Fruit fly (Drosophila melanogaster) whole organism, wandering third instar larva: ENCODE data around the gene CG4789.

Experiments
- Abd-B ChIP-seq: fragments of >200 bp; optimal IDR thresholded peaks from 2 replicates; lab custom pipeline; 2017; ENCODE audit warnings: missing biosample characterization, missing genetic modification characterization
- CG9705 ChIP-seq: fragments of 200-800 bp; sonication (Bioruptor generic); optimal IDR thresholded peaks from 2 replicates; lab custom pipeline; 2018; ENCODE audit warnings: missing biosample characterization, mild to moderate bottlenecking, missing genetic modification characterization
- CrebA ChIP-seq: fragments of 200-800 bp; sonication (Bioruptor generic); optimal IDR thresholded peaks from 2 replicates; lab custom pipeline; 2016; ENCODE audit warnings: missing biosample characterization, mild to moderate bottlenecking, missing genetic modification characterization, borderline replicate concordance
- Dfd ChIP-seq: fragments of >200 bp; optimal IDR thresholded peaks from 2 replicates; lab custom pipeline; 2017; ENCODE audit warnings: missing biosample characterization, missing genetic modification characterization
- Dif ChIP-seq: fragments of 200-275, 200-300 bp; sonication (Bioruptor generic); optimal IDR thresholded peaks from 2 replicates; lab custom pipeline; 2018; ENCODE audit warnings: missing biosample characterization, missing genetic modification characterization; ENCODE audit not compliant: partially characterized antibody
- GATAd ChIP-seq: sonication (Bioruptor generic); optimal IDR thresholded peaks from 2 replicates; lab custom pipeline; 2016; ENCODE audit warnings: missing biosample characterization, missing genetic modification characterization
- HLH106 ChIP-seq: fragments of 200-800 bp; optimal IDR thresholded peaks from 3 replicates; lab custom pipeline; 2019; ENCODE audit warnings: missing biosample characterization, mild to moderate bottlenecking, missing genetic modification characterization, moderate library complexity
- Hnf4 ChIP-seq: fragments of 200-800 bp; sonication (Bioruptor generic); optimal IDR thresholded peaks from 2 replicates; lab custom pipeline; 2016; ENCODE audit warnings: missing biosample characterization, mild to moderate bottlenecking, missing genetic modification characterization
- Hr78 ChIP-seq: fragments of >200 bp; optimal IDR thresholded peaks from 2 replicates; lab custom pipeline; 2017; ENCODE audit warnings: missing biosample characterization, missing genetic modification characterization
- Hr83 ChIP-seq: fragments of 200-300 bp; sonication (Bioruptor generic); optimal IDR thresholded peaks from 2 replicates; lab custom pipeline; 2016; ENCODE audit warnings: missing biosample characterization, mild to moderate bottlenecking, missing genetic modification characterization, moderate library complexity; ENCODE audit not compliant: poor library complexity, severe bottlenecking
- Jra ChIP-seq: sonication (Bioruptor generic); optimal IDR thresholded peaks from 2 replicates; lab custom pipeline; 2016; ENCODE audit warnings: missing biosample characterization, missing genetic modification characterization
- Mio ChIP-seq: sonication (Bioruptor generic); optimal IDR thresholded peaks from 2 replicates; lab custom pipeline; 2016; ENCODE audit warnings: missing biosample characterization, missing genetic modification characterization
- Myc ChIP-seq: fragments of >200 bp; optimal IDR thresholded peaks from 2 replicates; lab custom pipeline; 2017
- N ChIP-seq: fragments of >200 bp; optimal IDR thresholded peaks from 2 replicates; lab custom pipeline; 2018; ENCODE audit warnings: missing biosample characterization, missing external identifiers, missing genetic modification characterization
- OdsH ChIP-seq: fragments of 200-800 bp; sonication (Bioruptor generic); optimal IDR thresholded peaks from 2 replicates; lab custom pipeline; 2016; ENCODE audit warnings: missing biosample characterization, mild to moderate bottlenecking, missing genetic modification characterization
- Rel ChIP-seq, 2 experiments: fragments of 200-800 bp; sonication (Bioruptor generic) in 1 of 2; optimal IDR thresholded peaks; 2 replicates in 1 of 2; 3 replicates in 1 of 2; lab custom pipeline; 2016 to 2019; ENCODE audit warnings: mild to moderate bottlenecking in 2 of 2, missing biosample characterization in 2 of 2, missing genetic modification characterization in 2 of 2, moderate library complexity in 1 of 2
- Vsx2 ChIP-seq: fragments of 200-300, 225-300 bp; sonication (Bioruptor generic); optimal IDR thresholded peaks from 2 replicates; lab custom pipeline; 2018; ENCODE audit warnings: missing biosample characterization, missing genetic modification characterization; ENCODE audit not compliant: partially characterized antibody
- brk ChIP-seq: fragments of 200-800 bp; sonication (Bioruptor generic); optimal IDR thresholded peaks from 2 replicates; lab custom pipeline; 2016; ENCODE audit warnings: missing biosample characterization, mild to moderate bottlenecking, missing genetic modification characterization
- dl ChIP-seq, 2 experiments: fragments of 175-275, 200-275 bp in 1 of 2; fragments of 200-275 bp in 1 of 2; sonication (Bioruptor generic); optimal IDR thresholded peaks; lab custom pipeline; 2018; ENCODE audit warnings: mild to moderate bottlenecking in 2 of 2, missing biosample characterization in 2 of 2, missing genetic modification characterization in 2 of 2, moderate library complexity in 2 of 2; ENCODE audit not compliant: partially characterized antibody in 2 of 2, insufficient read depth in 1 of 2
- dmrt93B ChIP-seq: fragments of 200-800 bp; sonication (Bioruptor generic); optimal IDR thresholded peaks from 2 replicates; lab custom pipeline; 2018; ENCODE audit warnings: missing biosample characterization, mild to moderate bottlenecking, missing genetic modification characterization
- dsf ChIP-seq: sonication (Bioruptor generic); optimal IDR thresholded peaks from 2 replicates; lab custom pipeline; 2016; ENCODE audit warnings: missing biosample characterization, missing genetic modification characterization, borderline replicate concordance
- ey ChIP-seq: fragments of 200-800 bp; sonication (Bioruptor generic); optimal IDR thresholded peaks from 2 replicates; lab custom pipeline; 2016; ENCODE audit warnings: missing biosample characterization, missing genetic modification characterization
- foxo ChIP-seq, 2 experiments: fragments of 200-800 bp; sonication (Bioruptor generic); optimal IDR thresholded peaks; 2 replicates in 1 of 2; 3 replicates in 1 of 2; lab custom pipeline; 2016 to 2017; ENCODE audit warnings: missing biosample characterization in 2 of 2, missing genetic modification characterization in 2 of 2
- fru ChIP-seq: fragments of 200-800 bp; sonication (Bioruptor generic); optimal IDR thresholded peaks from 3 replicates; lab custom pipeline; 2016; ENCODE audit warnings: missing biosample characterization, mild to moderate bottlenecking, missing genetic modification characterization
- h ChIP-seq: fragments of 200-800 bp; sonication (Bioruptor generic); optimal IDR thresholded peaks from 3 replicates; lab custom pipeline; 2016; ENCODE audit warnings: missing biosample characterization, mild to moderate bottlenecking, missing genetic modification characterization
- jim ChIP-seq: fragments of 175-275, 200-325 bp; sonication (Bioruptor generic); optimal IDR thresholded peaks from 2 replicates; lab custom pipeline; 2016; ENCODE audit warnings: missing biosample characterization, mild to moderate bottlenecking, missing genetic modification characterization
- pan ChIP-seq: fragments of >200 bp; optimal IDR thresholded peaks from 2 replicates; lab custom pipeline; 2017
- psq ChIP-seq: fragments of 200-800 bp; sonication (Bioruptor generic); optimal IDR thresholded peaks from 3 replicates; lab custom pipeline; 2017; ENCODE audit warnings: missing biosample characterization, mild to moderate bottlenecking, missing genetic modification characterization, moderate library complexity
- rgr ChIP-seq: fragments of 200-800 bp; sonication (Bioruptor generic); optimal IDR thresholded peaks from 3 replicates; lab custom pipeline; 2016; ENCODE audit warnings: missing biosample characterization, mild to moderate bottlenecking, missing genetic modification characterization
- sage ChIP-seq: fragments of 200-800 bp; sonication (Bioruptor generic); optimal IDR thresholded peaks from 2 replicates; lab custom pipeline; 2016; ENCODE audit warnings: missing biosample characterization, mild to moderate bottlenecking, missing genetic modification characterization
- sv ChIP-seq: fragments of 200-800 bp; sonication (Bioruptor generic); optimal IDR thresholded peaks from 3 replicates; lab custom pipeline; 2016; ENCODE audit warnings: missing biosample characterization, missing genetic modification characterization
- tai ChIP-seq: sonication (Bioruptor generic); optimal IDR thresholded peaks from 2 replicates; lab custom pipeline; 2016; ENCODE audit warnings: missing biosample characterization, missing genetic modification characterization
- usp ChIP-seq: fragments of >200 bp; optimal IDR thresholded peaks from 2 replicates; lab custom pipeline; 2017; ENCODE audit warnings: missing biosample characterization, missing genetic modification characterization
- woc ChIP-seq: sonication (Bioruptor generic); optimal IDR thresholded peaks from 2 replicates; lab custom pipeline; 2016; ENCODE audit warnings: missing biosample characterization, mild to moderate bottlenecking, missing genetic modification characterization

CG4789 gene

dm6 chrX:16814351-16814750 is 13.6 kb downstream of the CG4789 start:
- peak in 1 of 2 experiments; percentile 4 for TF ChIP-seq foxo (GFP tag; optimal IDR thresholded peaks at IDR 0.05; lab: Kevin White, UChicago)
- TF ChIP-seq sage (GFP tag; lab: Kevin White, UChicago) = no peak

- no peak for TF ChIP-seq Rel (GFP tag; optimal IDR thresholded peaks at IDR 0.05; lab: Kevin White, UChicago)
- TF ChIP-seq Rel (tag; optimal IDR thresholded peaks at IDR 0.05; lab: Kevin White, UChicago) = no peak
- peak in 1 of 2 experiments; percentile 3 for TF ChIP-seq foxo (GFP tag; optimal IDR thresholded peaks at IDR 0.05; lab: Kevin White, UChicago)
Measured at dm6 chrX:16815168-16815567, 14.4 kb downstream of the CG4789 start.

DNA sequence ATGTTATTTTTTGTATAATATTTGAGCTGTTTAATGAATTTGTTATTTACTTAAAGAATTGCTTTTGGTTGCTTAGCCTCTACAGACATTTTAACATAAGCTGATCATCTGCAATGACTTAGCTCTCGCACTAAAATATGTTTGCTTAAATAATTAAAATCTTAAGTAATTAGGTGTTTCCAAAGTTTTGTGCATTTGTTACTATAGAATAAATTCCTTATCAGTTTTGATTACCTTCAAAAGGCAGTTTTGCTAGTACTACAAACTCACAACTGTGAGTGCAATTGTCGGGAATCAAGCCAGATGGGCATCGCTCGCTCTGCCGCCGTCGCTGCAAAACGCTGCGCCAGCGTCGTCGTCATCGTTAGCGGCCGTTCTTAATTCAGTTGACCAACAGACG is 15.8 kb downstream of the CG4789 start:
- TF ChIP-seq Myc (lab: Kevin White, UChicago) (peak; percentile 70), Hr78 (GFP tag; lab: Kevin White, UChicago) (no peak), jim (GFP tag; lab: Kevin White, UChicago) (no peak), Vsx2 (GFP tag; lab: Kevin White, UChicago) (no peak), foxo (GFP tag; optimal IDR thresholded peaks at IDR 0.05; lab: Kevin White, UChicago) (no peak)

- TF ChIP-seq HLH106 (tag; lab: Kevin White, UChicago) (no peak), Rel (GFP tag; optimal IDR thresholded peaks at IDR 0.05; lab: Kevin White, UChicago) (no peak), Rel (tag; optimal IDR thresholded peaks at IDR 0.05; lab: Kevin White, UChicago) (peak; percentile 31)
Measured at dm6 chrX:16818186-16818585, 17.5 kb downstream of the CG4789 start.

DNA sequence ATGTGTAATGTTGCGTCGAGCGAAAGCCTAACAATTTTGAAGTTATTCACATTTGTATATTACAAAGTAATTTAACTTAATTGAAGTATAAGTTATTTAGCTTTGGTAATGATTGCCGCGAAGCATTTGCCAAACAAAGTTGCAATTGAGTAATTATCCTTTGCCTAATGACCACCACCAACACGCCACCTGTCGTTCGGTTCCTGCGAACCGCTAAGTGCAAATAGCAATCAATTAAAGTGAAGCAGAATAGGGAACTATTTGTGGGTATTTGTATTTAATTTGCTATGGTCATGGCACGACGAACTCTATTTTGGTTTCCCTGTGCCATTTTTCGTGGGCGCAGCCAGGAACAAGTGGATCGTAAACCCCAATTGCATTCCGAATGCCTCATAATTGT is 19.9 kb downstream of the CG4789 start:
- TF ChIP-seq rgr (GFP tag; lab: Kevin White, UChicago) (no peak), dmrt93B (GFP tag; lab: Kevin White, UChicago) (no peak), sv (no peak), Dif (GFP tag; lab: Kevin White, UChicago) (no peak), sage (GFP tag; lab: Kevin White, UChicago) (no peak)

dm6 chrX:16821216-16821615 is 20.5 kb downstream of the CG4789 start:
- TF ChIP-seq tai (GFP tag; lab: Kevin White, UChicago) = no peak
- TF ChIP-seq Rel (GFP tag; optimal IDR thresholded peaks at IDR 0.05; lab: Kevin White, UChicago) = no peak
- no peak for TF ChIP-seq Rel (tag; optimal IDR thresholded peaks at IDR 0.05; lab: Kevin White, UChicago)
- TF ChIP-seq ey (GFP tag; lab: Kevin White, UChicago) = no peak
- no peak for TF ChIP-seq Hr78 (GFP tag; lab: Kevin White, UChicago)
- no peak for TF ChIP-seq Myc (lab: Kevin White, UChicago)
- TF ChIP-seq sv = no peak
- TF ChIP-seq Dfd (GFP tag; lab: Kevin White, UChicago) = no peak
- TF ChIP-seq foxo (GFP tag; optimal IDR thresholded peaks at IDR 0.05; lab: Kevin White, UChicago) = no peak
- TF ChIP-seq CG9705 (GFP tag; lab: Kevin White, UChicago) = no peak
- no peak for TF ChIP-seq Abd-B (GFP tag; lab: Kevin White, UChicago)
- TF ChIP-seq jim (GFP tag; lab: Kevin White, UChicago) = no peak
- no peak for TF ChIP-seq Hnf4
- no peak for TF ChIP-seq sage (GFP tag; lab: Kevin White, UChicago)
- TF ChIP-seq Hr83 (GFP tag; lab: Kevin White, UChicago) = no peak

DNA sequence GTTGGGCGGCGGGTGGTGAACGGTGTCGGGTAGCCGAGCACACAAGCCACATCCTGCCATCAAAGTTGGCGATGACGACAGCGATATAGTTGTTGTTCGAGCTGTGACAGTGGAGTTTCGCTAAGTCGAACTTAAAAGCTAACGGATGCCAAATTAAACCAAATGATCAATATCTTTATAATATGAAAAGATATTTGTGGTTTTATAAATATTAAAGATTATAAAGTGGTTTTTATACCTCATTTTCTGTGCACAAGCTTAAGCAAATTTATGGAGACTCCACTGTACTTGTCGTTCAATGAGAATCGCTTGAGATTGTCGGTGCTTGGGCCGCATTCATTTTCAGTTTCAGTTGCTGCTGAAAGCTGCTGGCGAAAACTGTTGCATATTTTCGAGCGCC is 21.4 kb downstream of the CG4789 start:
- TF ChIP-seq tai (GFP tag; lab: Kevin White, UChicago) (no peak), sv (no peak), Vsx2 (GFP tag; lab: Kevin White, UChicago) (no peak), fru (peak; percentile 22), N (GFP tag; lab: Kevin White, UChicago) (no peak), rgr (GFP tag; lab: Kevin White, UChicago) (peak; percentile 43), pan (lab: Kevin White, UChicago) (no peak), Myc (lab: Kevin White, UChicago) (no peak), h (GFP tag; lab: Kevin White, UChicago) (peak; percentile 37), psq (GFP tag; lab: Kevin White, UChicago) (peak; percentile 25), usp (GFP tag; lab: Kevin White, UChicago) (no peak), OdsH (GFP tag; lab: Kevin White, UChicago) (peak; percentile 21), Jra (GFP tag; lab: Kevin White, UChicago) (no peak), dsf (GFP tag; lab: Kevin White, UChicago) (no peak), foxo (GFP tag; optimal IDR thresholded peaks at IDR 0.05; lab: Kevin White, UChicago) (peak in 1 of 2 experiments; percentile 34), dl (GFP tag; optimal IDR thresholded peaks at IDR 0.05; lab: Kevin White, UChicago; ENCODE audit: insufficient read depth in 1 of 2, partially characterized antibody in 2 of 2) (no peak), HLH106 (tag; lab: Kevin White, UChicago) (peak; percentile 47), ey (GFP tag; lab: Kevin White, UChicago) (peak; percentile 24), Mio (GFP tag; lab: Kevin White, UChicago) (no peak), Hr83 (GFP tag; lab: Kevin White, UChicago) (no peak), Dfd (GFP tag; lab: Kevin White, UChicago) (no peak), Abd-B (GFP tag; lab: Kevin White, UChicago) (no peak), Hr78 (GFP tag; lab: Kevin White, UChicago) (no peak), brk (GFP tag; lab: Kevin White, UChicago) (no peak), GATAd (no peak), CrebA (no peak), woc (GFP tag; lab: Kevin White, UChicago) (no peak)
